Worm (Caenorhabditis elegans) whole organism, late embryonic: ENCODE measurements around the gene imp-3.

Experiments used
- F13H6.1 ChIP-seq: sonication (generic microtip); optimal IDR thresholded peaks from 2 replicates; lab custom pipeline; 2016; ENCODE audit warnings: missing genetic modification characterization, missing compliant biosample characterization
- K09A11.1 ChIP-seq: sonication (generic microtip); optimal IDR thresholded peaks from 2 replicates; lab custom pipeline; 2017; ENCODE audit warnings: antibody characterized with exemption, mild to moderate bottlenecking, missing genetic modification characterization, missing compliant biosample characterization; ENCODE audit not compliant: insufficient read depth
- ama-1 ChIP-seq: fragments of 150-350 bp; optimal IDR thresholded peaks from 2 replicates; lab custom pipeline; 2014
- ceh-2 ChIP-seq: sonication (generic microtip); optimal IDR thresholded peaks from 2 replicates; lab custom pipeline; 2016; ENCODE audit warnings: missing genotype, missing genetic modification characterization, missing compliant biosample characterization
- ceh-30 ChIP-seq: fragments of 150-350 bp; optimal IDR thresholded peaks from 2 replicates; lab custom pipeline; 2014; ENCODE audit warnings: missing biosample characterization, missing genetic modification characterization
- ceh-45 ChIP-seq: fragments of 200-800 bp; sonication (Bioruptor generic); IDR thresholded peaks from 2 replicates; pipeline ENCODE4 v1.3.6; 2022; ENCODE audit warnings: missing genetic modification reagents, missing genetic modification characterization, missing compliant biosample characterization
- dve-1 ChIP-seq: sonication (generic microtip); optimal IDR thresholded peaks from 2 replicates; lab custom pipeline; 2017; ENCODE audit warnings: antibody characterized with exemption, mild to moderate bottlenecking, missing genetic modification characterization, missing compliant biosample characterization
- nhr-11 ChIP-seq: fragments of 150-350 bp; optimal IDR thresholded peaks from 2 replicates; lab custom pipeline; 2014; ENCODE audit warnings: missing biosample characterization, missing genetic modification characterization
- pat-9 ChIP-seq: fragments of 200-800 bp; sonication (Bioruptor generic); optimal IDR thresholded peaks from 2 replicates; lab custom pipeline; 2018; ENCODE audit warnings: mild to moderate bottlenecking, missing genetic modification characterization, moderate library complexity, missing compliant biosample characterization
- tbx-7 ChIP-seq: sonication (generic microtip); optimal IDR thresholded peaks from 2 replicates; lab custom pipeline; 2016; ENCODE audit warnings: missing genotype, missing genetic modification characterization, missing compliant biosample characterization

ce11 chrIV:7836491-7836890, 47.1 kb upstream of the imp-3 start:
- TF ChIP-seq ceh-2 (tag; lab: Kevin White, UChicago) (no peak), ceh-30 (tag; lab: Kevin White, UChicago) (no peak), K09A11.1 (tag; lab: Kevin White, UChicago) (no peak), pat-9 (tag; lab: Kevin White, UChicago) (no peak), ama-1 (lab: Kevin White, UChicago) (no peak), tbx-7 (tag; lab: Kevin White, UChicago) (no peak), dve-1 (tag; lab: Kevin White, UChicago) (no peak), nhr-11 (no peak), F13H6.1 (tag; lab: Kevin White, UChicago) (no peak), ceh-45 (GFP tag; lab: Robert Waterston, UW) (no peak)
